Worm (Caenorhabditis elegans): ENCODE measurements around the gene clc-18.

Gene clc-18

ce11 chrV:4081283-4081682 is 28.5 kb downstream of the clc-18 start, which contains the start of gene srh-211:
TSS of gene srh-211 (minus strand) at chrV:4081383.
- TF ChIP-seq ztf-18 (tag; optimal IDR thresholded peaks at IDR 0.05) (no peak), ztf-3 (GFP tag; optimal IDR thresholded peaks at IDR 0.05) (no peak), Y79H2A.3 (GFP tag; conservative IDR thresholded peaks at IDR 0.05) (no peak), zfh-2 (GFP tag; conservative IDR thresholded peaks at IDR 0.05) (no peak), lsl-1 (GFP tag; optimal IDR thresholded peaks at IDR 0.05) (no peak), dpff-1 (tag; optimal IDR thresholded peaks at IDR 0.05) (no peak), lin-26 (GFP tag; IDR thresholded peaks at IDR 0.05) (no peak), Y53G8AR.9 (GFP tag; conservative IDR thresholded peaks at IDR 0.05) (no peak), ztf-6 (GFP tag; IDR thresholded peaks at IDR 0.05) (no peak), egl-44 (GFP tag; IDR thresholded peaks at IDR 0.05) (no peak)

DNA sequence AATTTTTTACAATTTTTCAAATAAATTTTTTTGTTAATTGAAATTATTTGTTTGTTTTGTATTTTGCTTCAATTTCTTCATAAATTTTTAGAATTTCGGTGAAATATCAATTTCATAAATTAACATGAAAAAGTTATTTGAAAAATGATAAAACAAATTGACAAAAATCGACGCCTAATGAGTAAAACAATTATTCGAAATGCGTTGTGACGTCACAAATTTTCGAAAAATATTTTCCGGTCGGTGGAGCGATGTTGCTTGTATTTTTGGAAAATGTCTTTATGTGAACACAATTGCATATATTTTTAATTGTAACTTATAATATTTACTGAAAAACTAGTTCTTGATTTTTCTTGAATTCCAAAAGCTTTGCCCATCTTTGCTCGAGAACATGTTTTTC is 29.2 kb downstream of the clc-18 start:
- TF ChIP-seq F23B12.7 (tag; optimal IDR thresholded peaks at IDR 0.05; ENCODE audit: insufficient read depth): no peak

DNA sequence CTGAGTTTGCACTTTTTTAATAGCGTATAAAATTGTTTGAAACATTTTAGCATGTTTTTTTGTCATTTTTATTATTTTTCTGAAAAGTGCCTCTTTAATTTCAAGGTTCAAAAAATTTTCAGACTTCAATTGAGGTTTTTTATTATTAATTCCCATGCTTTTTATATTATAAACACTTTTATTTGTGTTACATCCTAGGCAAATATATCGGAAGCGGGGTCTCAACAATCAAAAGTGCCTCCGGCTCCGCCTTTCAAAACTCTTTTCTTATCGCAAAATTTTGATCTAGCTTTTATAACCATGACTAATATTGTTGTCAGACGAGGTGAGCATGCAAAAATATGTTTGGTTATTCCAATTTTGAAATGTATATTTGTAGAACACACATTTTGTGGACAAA is 36.3 kb downstream of the clc-18 start, which contains the start of gene otpl-2:
TSS of gene otpl-2 (plus strand) at position 301 of the 400 bp plus-strand sequence.
- no peak for TF ChIP-seq aptf-3 (GFP tag; IDR thresholded peaks at IDR 0.05)

DNA sequence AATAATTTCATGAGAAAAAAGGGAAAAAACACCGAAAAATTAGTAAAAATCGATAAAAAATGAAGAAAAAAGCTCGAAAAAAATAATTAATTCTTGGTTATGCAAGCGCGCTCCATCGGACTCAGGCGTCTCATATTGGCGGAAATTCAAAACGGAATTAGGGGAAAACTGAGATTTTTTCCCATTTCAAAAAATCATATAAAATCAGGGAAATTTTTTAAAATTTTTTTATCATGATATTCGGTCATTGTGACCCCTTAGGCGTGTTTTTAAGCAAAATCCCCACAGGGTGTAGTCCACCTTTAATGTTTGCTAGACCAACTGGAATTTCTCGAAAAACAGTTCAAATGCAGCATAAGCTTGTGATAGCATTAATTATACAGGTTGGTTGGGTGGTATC is 41.9 kb downstream of the clc-18 start:
- TF ChIP-seq mcd-1 (GFP tag; IDR thresholded peaks at IDR 0.05): peak; percentile 82

DNA sequence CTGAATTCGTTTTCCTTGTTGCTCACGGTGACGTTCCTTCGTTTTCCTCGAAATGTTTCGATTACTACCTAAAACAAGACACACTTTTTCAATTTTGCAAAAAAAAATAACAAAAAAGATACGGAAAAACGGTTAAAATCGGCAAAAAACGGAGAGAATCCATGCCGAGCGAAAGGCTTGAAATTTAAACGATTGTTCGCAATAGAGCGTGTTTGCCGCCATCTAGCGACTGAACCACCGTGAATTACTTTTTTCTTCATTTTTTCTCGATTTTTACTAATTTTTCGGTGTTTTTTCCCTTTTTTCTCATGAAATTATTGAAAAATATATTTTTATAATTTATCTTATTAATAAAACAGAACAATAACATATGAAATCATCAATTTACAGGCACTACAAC is 43.6 kb downstream of the clc-18 start:
- TF ChIP-seq hmg-1.2 (GFP tag; IDR thresholded peaks at IDR 0.05): peak; percentile 36; the same call in 1 of the 2 replicates
- peak; percentile 59 for TF ChIP-seq mcd-1 (GFP tag; IDR thresholded peaks at IDR 0.05)

DNA sequence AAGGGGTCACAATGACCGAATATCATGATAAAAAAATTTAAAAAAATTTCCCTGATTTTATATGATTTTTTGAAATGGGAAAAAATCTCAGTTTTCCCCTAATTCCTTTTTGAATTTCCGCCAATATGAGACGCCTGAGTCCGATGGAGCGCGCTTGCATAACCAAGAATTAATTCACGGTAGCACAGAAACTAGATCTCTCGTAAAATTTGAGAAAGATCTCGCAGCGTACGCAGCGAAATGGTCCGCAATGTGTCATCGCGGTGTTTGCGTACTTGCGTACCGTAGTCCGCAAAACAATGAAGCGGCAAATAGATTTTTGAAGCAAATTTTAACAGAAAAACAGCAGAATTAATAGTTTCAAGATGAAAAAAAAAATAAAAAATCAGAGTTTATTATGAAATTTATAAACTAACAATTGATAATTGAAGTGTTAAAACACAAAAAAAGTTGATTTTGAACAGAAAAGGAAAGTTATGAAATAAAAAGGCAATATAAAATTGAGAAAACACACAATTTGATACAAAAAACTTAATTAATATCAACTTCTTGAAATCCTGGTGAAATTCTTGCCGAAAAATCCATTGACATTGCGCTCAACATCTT is 46.1 kb downstream of the clc-18 start:
- peak; percentile 98 for TF ChIP-seq mcd-1 (GFP tag; IDR thresholded peaks at IDR 0.05)
- peak; percentile 83 for TF ChIP-seq nfyb-1 (GFP tag; IDR thresholded peaks at IDR 0.05)
- peak; percentile 69 for TF ChIP-seq ceh-91 (GFP tag; IDR thresholded peaks at IDR 0.05)
- peak; percentile 35; the same call in 1 of the 2 replicates for TF ChIP-seq lir-1 (GFP tag; conservative IDR thresholded peaks at IDR 0.05)
- peak; percentile 57 for TF ChIP-seq lin-54 (GFP tag; optimal IDR thresholded peaks at IDR 0.05)
- peak; percentile 36 for TF ChIP-seq lsl-1 (GFP tag; optimal IDR thresholded peaks at IDR 0.05)
- TF ChIP-seq D2030.7 (GFP tag; IDR thresholded peaks at IDR 0.05): peak; percentile 72; the same call in 1 of the 2 replicates
- peak; percentile 66; the same call in 1 of the 2 replicates for TF ChIP-seq ekl-4 (GFP tag; IDR thresholded peaks at IDR 0.05)
- peak; percentile 33; the same call in 1 of the 2 replicates for TF ChIP-seq madf-8 (GFP tag; conservative IDR thresholded peaks at IDR 0.05)
- TF ChIP-seq hmg-1.2 (GFP tag; IDR thresholded peaks at IDR 0.05): peak; percentile 91
- TF ChIP-seq madf-6 (GFP tag; IDR thresholded peaks at IDR 0.05): peak; percentile 66
- TF ChIP-seq B0019.2 (GFP tag; conservative IDR thresholded peaks at IDR 0.05): 0 out of 2 replicates have a peak, but pooled peaks have one; percentile 19
- peak; percentile 67 for TF ChIP-seq C06A6.2 (GFP tag; conservative IDR thresholded peaks at IDR 0.05)
- TF ChIP-seq hsf-1 (GFP tag; IDR thresholded peaks at IDR 0.05): peak; percentile 54
- TF ChIP-seq Y67H2A.10 (GFP tag; conservative IDR thresholded peaks at IDR 0.05): 0 out of 2 replicates have a peak, but pooled peaks have one; percentile 30
- 0 out of 2 replicates have a peak, but pooled peaks have one; percentile 59 for TF ChIP-seq egl-18 (GFP tag; IDR thresholded peaks at IDR 0.05)
- TF ChIP-seq rcor-1 (GFP tag; IDR thresholded peaks at IDR 0.05): peak; percentile 63; the same call in 1 of the 2 replicates
- TF ChIP-seq F33H1.4 (GFP tag; IDR thresholded peaks at IDR 0.05): peak; percentile 60
- peak; percentile 77 for TF ChIP-seq ceh-100 (GFP tag; IDR thresholded peaks at IDR 0.05)
- 0 out of 2 replicates have a peak, but pooled peaks have one; percentile 16 for TF ChIP-seq hmg-20 (GFP tag; IDR thresholded peaks at IDR 0.05)
- peak; percentile 6 for TF ChIP-seq attf-5 (GFP tag; optimal IDR thresholded peaks at IDR 0.05)
